Fruit fly (Drosophila melanogaster) whole organism, embryonic: ENCODE measurements around the gene CG7739.
A peak's percentile ranks its signal among the peaks of the same experiment; 100 is the strongest.

Experiments
- Adf1 ChIP-seq: fragments of 200-800 bp; sonication (Bioruptor generic); IDR thresholded peaks from 2 replicates; pipeline ENCODE4 v1.3.6; 2022; ENCODE audit warnings: missing biosample characterization, missing genetic modification characterization
- Aef1 ChIP-seq: fragments of 200-800 bp; sonication (Bioruptor generic); IDR thresholded peaks from 3 replicates; pipeline ENCODE4 v1.3.6; 2022; ENCODE audit warnings: missing biosample characterization, missing genetic modification characterization
- Antp ChIP-seq: fragments of 200-800 bp; sonication (Bioruptor generic); optimal IDR thresholded peaks from 3 replicates; lab custom pipeline; 2016; ENCODE audit warnings: missing biosample characterization, missing genetic modification characterization
- Asciz ChIP-seq: fragments of 200-800 bp; sonication (Bioruptor generic); optimal IDR thresholded peaks from 2 replicates; lab custom pipeline; 2017; ENCODE audit warnings: missing biosample characterization, mild to moderate bottlenecking, missing genetic modification characterization, missing genetic modification reagents
- Atf-2 ChIP-seq: fragments of 200-800 bp; sonication (Bioruptor generic); optimal IDR thresholded peaks from 2 replicates; lab custom pipeline; 2016; ENCODE audit warnings: missing biosample characterization, missing genetic modification characterization
- Atf6 ChIP-seq: fragments of 200-800 bp; sonication (Bioruptor generic); IDR thresholded peaks from 2 replicates; pipeline ENCODE4 v1.3.6; 2022; ENCODE audit warnings: missing biosample characterization, missing genetic modification characterization
- Bgb ChIP-seq: fragments of 200-800 bp; sonication (Bioruptor generic); IDR thresholded peaks from 2 replicates; pipeline ENCODE4 v1.3.6; 2022; ENCODE audit warnings: missing biosample characterization, missing genetic modification characterization; ENCODE audit not compliant: partially characterized antibody
- CG1024 ChIP-seq: fragments of 200-800 bp; sonication (Bioruptor generic); IDR thresholded peaks from 2 replicates; pipeline ENCODE4 v1.3.6; 2022; ENCODE audit warnings: missing biosample characterization, missing genetic modification characterization
- CG10366 ChIP-seq: fragments of 200-800 bp; sonication (Bioruptor generic); IDR thresholded peaks from 2 replicates; pipeline ENCODE4 v1.3.6; 2022; ENCODE audit warnings: missing biosample characterization, missing genetic modification characterization
- CG10462 ChIP-seq: fragments of 200-800 bp; sonication (Bioruptor generic); optimal IDR thresholded peaks from 2 replicates; lab custom pipeline; 2016; ENCODE audit warnings: missing biosample characterization, missing genetic modification characterization
- CG11093 ChIP-seq: fragments of 200-800 bp; sonication (Bioruptor generic); IDR thresholded peaks from 3 replicates; pipeline ENCODE4 v1.3.6; 2022; ENCODE audit warnings: missing biosample characterization, missing genetic modification characterization
- CG11398 ChIP-seq: fragments of 200-800 bp; sonication (Bioruptor generic); optimal IDR thresholded peaks from 2 replicates; lab custom pipeline; 2016; ENCODE audit warnings: missing biosample characterization, missing genetic modification characterization
- CG12104 ChIP-seq: fragments of 200-800 bp; sonication (Bioruptor generic); optimal IDR thresholded peaks from 3 replicates; lab custom pipeline; 2016; ENCODE audit warnings: missing biosample characterization, missing genetic modification characterization
- CG14441 ChIP-seq: fragments of 200-800 bp; sonication (Bioruptor generic); IDR thresholded peaks from 2 replicates; pipeline ENCODE4 v1.3.6; 2022; ENCODE audit warnings: missing biosample characterization, missing genetic modification characterization
- CG14667 ChIP-seq: fragments of 200-800 bp; sonication (Bioruptor generic); IDR thresholded peaks from 2 replicates; pipeline ENCODE4 v1.3.6; 2022; ENCODE audit warnings: missing biosample characterization, missing genetic modification characterization
- CG17361 ChIP-seq: fragments of 200-800 bp; sonication (Bioruptor generic); IDR thresholded peaks from 3 replicates; pipeline ENCODE4 v1.3.6; 2022; ENCODE audit warnings: missing biosample characterization, missing genetic modification characterization
- CG1832 ChIP-seq: fragments of 200-800 bp; sonication (Bioruptor generic); optimal IDR thresholded peaks from 2 replicates; lab custom pipeline; 2017; ENCODE audit warnings: missing biosample characterization, mild to moderate bottlenecking, missing genetic modification characterization, inconsistent platforms
- CG2678 ChIP-seq: fragments of 200-800 bp; sonication (Bioruptor generic); optimal IDR thresholded peaks from 3 replicates; lab custom pipeline; 2019; ENCODE audit warnings: missing biosample characterization, mild to moderate bottlenecking, missing genetic modification characterization, moderate library complexity
- CG30403 ChIP-seq: fragments of 200-800 bp; sonication (Bioruptor generic); optimal IDR thresholded peaks from 3 replicates; lab custom pipeline; 2016; ENCODE audit warnings: missing biosample characterization, missing genetic modification characterization
- CG34422 ChIP-seq: fragments of 200-800 bp; sonication (Bioruptor generic); IDR thresholded peaks from 3 replicates; pipeline ENCODE4 v1.3.6; 2022; ENCODE audit warnings: missing biosample characterization, missing genetic modification characterization
- CG3726 ChIP-seq: fragments of 200-800 bp; sonication (Bioruptor generic); IDR thresholded peaks from 3 replicates; pipeline ENCODE4, ENCODE4 v1.3.6; 2022; ENCODE audit warnings: missing biosample characterization, missing genetic modification characterization
- CG4424 ChIP-seq: fragments of 200-800 bp; sonication (Bioruptor generic); optimal IDR thresholded peaks from 3 replicates; lab custom pipeline; 2016; ENCODE audit warnings: missing biosample characterization, missing genetic modification characterization
- CG4820 ChIP-seq: fragments of 200-800 bp; sonication (Bioruptor generic); optimal IDR thresholded peaks from 3 replicates; lab custom pipeline; 2016; ENCODE audit warnings: missing biosample characterization, missing genetic modification characterization
- CG6254 ChIP-seq: fragments of 200-800 bp; sonication (Bioruptor generic); optimal IDR thresholded peaks from 3 replicates; lab custom pipeline; 2017; ENCODE audit warnings: mild to moderate bottlenecking, missing biosample characterization, missing genetic modification reagents, missing genetic modification characterization
- CG7556 ChIP-seq: fragments of 200-800 bp; sonication (Bioruptor generic); optimal IDR thresholded peaks from 2 replicates; lab custom pipeline; 2017; ENCODE audit warnings: missing biosample characterization, mild to moderate bottlenecking, missing genetic modification characterization
- CoRest ChIP-seq: fragments of 200-800 bp; sonication (Bioruptor generic); optimal IDR thresholded peaks from 3 replicates; lab custom pipeline; 2018; ENCODE audit warnings: missing biosample characterization, mild to moderate bottlenecking, missing genetic modification characterization, moderate library complexity
- D ChIP-seq, 2 experiments: fragments of 200-800 bp in 1 of 2; fragments of >200 bp in 1 of 2; sonication (Bioruptor generic) in 1 of 2; optimal IDR thresholded peaks; 2 replicates in 1 of 2; 3 replicates in 1 of 2; lab custom pipeline; 2017; ENCODE audit warnings: mild to moderate bottlenecking in 1 of 2, missing biosample characterization in 1 of 2, missing genetic modification characterization in 1 of 2, missing genetic modification reagents in 1 of 2
- Dbx ChIP-seq: fragments of 200-800 bp; sonication (Bioruptor generic); IDR thresholded peaks from 3 replicates; pipeline ENCODE4 v1.3.6; 2022; ENCODE audit warnings: missing biosample characterization, missing genetic modification characterization
- Drgx ChIP-seq: fragments of 200-800 bp; sonication (Bioruptor generic); IDR thresholded peaks from 2 replicates; pipeline ENCODE4 v1.3.6; 2022; ENCODE audit warnings: missing biosample characterization, missing genetic modification characterization
- E2f1 ChIP-seq: fragments of 200-800 bp; sonication (Bioruptor generic); IDR thresholded peaks from 2 replicates; pipeline ENCODE4 v1.3.6; 2022; ENCODE audit warnings: missing biosample characterization, missing genetic modification characterization
- H2.0 ChIP-seq: fragments of 200-800 bp; sonication (Bioruptor generic); IDR thresholded peaks from 2 replicates; pipeline ENCODE4 v1.3.6; 2022; ENCODE audit warnings: missing biosample characterization, missing genetic modification characterization
- HmgZ ChIP-seq: fragments of 200-800 bp; sonication (Bioruptor generic); optimal IDR thresholded peaks from 2 replicates; lab custom pipeline; 2018; ENCODE audit warnings: missing biosample characterization, mild to moderate bottlenecking, missing genetic modification characterization
- Meics ChIP-seq: fragments of 200-800 bp; sonication (Bioruptor generic); optimal IDR thresholded peaks from 2 replicates; lab custom pipeline; 2017; ENCODE audit warnings: missing biosample characterization, mild to moderate bottlenecking, missing genetic modification characterization
- Sox100B ChIP-seq: fragments of 200-800 bp; sonication (Bioruptor generic); optimal IDR thresholded peaks from 3 replicates; lab custom pipeline; 2018; ENCODE audit warnings: missing biosample characterization, mild to moderate bottlenecking, missing genetic modification characterization
- Sox102F ChIP-seq: fragments of 200-800 bp; sonication (Bioruptor generic); optimal IDR thresholded peaks from 2 replicates; lab custom pipeline; 2018; ENCODE audit warnings: missing biosample characterization, mild to moderate bottlenecking, missing genetic modification characterization, moderate library complexity
- Xrp1 ChIP-seq: fragments of 200-800 bp; sonication (Bioruptor generic); IDR thresholded peaks from 2 replicates; pipeline ENCODE4 v1.3.6; 2022; ENCODE audit warnings: missing biosample characterization, missing genetic modification characterization
- ac ChIP-seq: fragments of 200-800 bp; sonication (Bioruptor generic); optimal IDR thresholded peaks from 3 replicates; lab custom pipeline; 2017; ENCODE audit warnings: missing biosample characterization, mild to moderate bottlenecking, missing genetic modification characterization
- ase ChIP-seq: fragments of 200-800 bp; sonication (Bioruptor generic); IDR thresholded peaks from 3 replicates; pipeline ENCODE4 v1.3.6; 2022; ENCODE audit warnings: missing biosample characterization, missing genetic modification characterization
- az2 ChIP-seq: fragments of 200-800 bp; sonication (Bioruptor generic); optimal IDR thresholded peaks from 3 replicates; lab custom pipeline; 2016; ENCODE audit warnings: missing biosample characterization, missing genetic modification characterization
- bcd ChIP-seq: fragments of 200-800 bp; sonication (Bioruptor generic); optimal IDR thresholded peaks from 2 replicates; lab custom pipeline; 2017; ENCODE audit warnings: missing biosample characterization, mild to moderate bottlenecking, missing genetic modification characterization
- chif ChIP-seq, 2 experiments: fragments of 200-800 bp; sonication (Bioruptor generic); optimal IDR thresholded peaks; 3 replicates each; lab custom pipeline; 2016; ENCODE audit warnings: missing biosample characterization in 2 of 2, missing genetic modification characterization in 2 of 2
- danr ChIP-seq: fragments of 200-800 bp; sonication (Bioruptor generic); IDR thresholded peaks from 2 replicates; pipeline ENCODE4 v1.3.6; 2022; ENCODE audit warnings: missing biosample characterization, missing genetic modification characterization
- hkb ChIP-seq, 2 experiments: fragments of 200-800 bp in 1 of 2; fragments of >200 bp in 1 of 2; sonication (Bioruptor generic) in 1 of 2; IDR thresholded peaks in 1 of 2; optimal IDR thresholded peaks in 1 of 2; 2 replicates each; pipeline versions ENCODE4 v1.3.6 to Lab custom; 2017 to 2022; ENCODE audit warnings: missing biosample characterization in 1 of 2, missing genetic modification characterization in 1 of 2
- mirr ChIP-seq: fragments of 200-800 bp; sonication (Bioruptor generic); optimal IDR thresholded peaks from 3 replicates; lab custom pipeline; 2018; ENCODE audit warnings: missing biosample characterization, mild to moderate bottlenecking, missing genetic modification characterization
- salm ChIP-seq: fragments of 200-800 bp; sonication (Bioruptor generic); optimal IDR thresholded peaks from 2 replicates; lab custom pipeline; 2018; ENCODE audit warnings: missing biosample characterization, mild to moderate bottlenecking, missing genetic modification characterization
- trem ChIP-seq: fragments of 200-800 bp; optimal IDR thresholded peaks from 3 replicates; lab custom pipeline; 2019; ENCODE audit warnings: missing biosample characterization, mild to moderate bottlenecking, missing genetic modification characterization, moderate library complexity
- ttk ChIP-seq: fragments of 200-800 bp; sonication (Bioruptor generic); IDR thresholded peaks from 2 replicates; pipeline ENCODE4 v2.1.2; 2022; ENCODE audit warnings: missing biosample characterization, missing genetic modification characterization
- zfh1 ChIP-seq: fragments of 200-800 bp; sonication (Bioruptor generic); IDR thresholded peaks from 3 replicates; pipeline ENCODE4 v1.3.6; 2022; ENCODE audit warnings: missing biosample characterization, missing genetic modification characterization

The CG7739 gene

DNA sequence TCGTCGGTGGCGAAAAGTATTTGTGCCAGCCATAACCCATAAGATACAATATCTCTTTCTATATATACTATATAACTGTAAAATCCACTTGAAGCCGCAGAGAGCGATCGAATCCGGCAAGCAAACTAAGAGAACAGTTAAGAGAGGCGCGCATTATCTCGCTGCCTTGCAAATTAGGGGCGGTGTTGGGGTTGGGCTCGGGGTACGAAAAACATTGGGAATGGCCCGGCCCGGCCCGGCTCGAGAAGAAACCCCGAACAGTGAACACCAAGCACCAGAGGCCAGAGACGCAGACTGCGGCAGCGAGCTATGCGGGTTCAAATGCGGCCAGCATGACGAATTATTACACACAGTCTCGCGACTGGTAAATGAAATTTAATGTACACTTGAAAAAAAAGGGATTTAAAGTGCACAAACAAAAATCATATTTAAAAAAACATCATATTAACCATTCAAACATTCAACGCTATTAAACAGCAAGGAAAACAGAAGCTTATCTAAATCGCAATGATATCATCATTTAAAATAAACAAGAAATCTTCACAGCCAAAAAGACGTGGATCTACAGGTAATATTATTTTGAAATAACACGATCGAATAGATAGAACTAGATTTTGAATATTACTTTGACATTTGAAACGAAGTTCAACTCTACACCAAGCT is 30.4 kb downstream of the CG7739 start:
- peak; percentile 63 for TF ChIP-seq CG14441 (GFP tag; lab: Robert Waterston, UW)
- TF ChIP-seq ac (GFP tag; lab: Kevin White, UChicago), result no peak
- peak; percentile 2 for TF ChIP-seq HmgZ (tag; lab: Kevin White, UChicago)
- peak; percentile 70 for TF ChIP-seq Drgx (GFP tag; lab: Robert Waterston, UW)
- TF ChIP-seq zfh1 (GFP tag; lab: Robert Waterston, UW), result peak; percentile 45; the same call in 1 of the 3 replicates
- peak; percentile 78 for TF ChIP-seq Sox100B
- TF ChIP-seq trem (tag; lab: Kevin White, UChicago), result peak; percentile 43
- peak; percentile 16 for TF ChIP-seq Atf-2 (GFP tag; lab: Kevin White, UChicago)
- TF ChIP-seq CG6254 (GFP tag; lab: Kevin White, UChicago), result peak; percentile 25
- TF ChIP-seq Antp (GFP tag; lab: Kevin White, UChicago), result peak; percentile 27
- TF ChIP-seq CG30403 (GFP tag; lab: Kevin White, UChicago), result peak; percentile 32
- peak; percentile 85; the same call in 2 of the 3 replicates for TF ChIP-seq CG17361
- peak; percentile 35; the same call in 1 of the 2 replicates for TF ChIP-seq CG10366 (GFP tag; lab: Robert Waterston, UW)
- TF ChIP-seq CG1832, result no peak
- TF ChIP-seq Bgb (GFP tag; lab: Robert Waterston, UW), result peak; percentile 32; the same call in 1 of the 2 replicates
- TF ChIP-seq danr, result 0 out of 2 replicates have a peak, but pooled peaks have one; percentile 28
- TF ChIP-seq Meics (GFP tag; lab: Kevin White, UChicago), result peak; percentile 49
- TF ChIP-seq salm (tag; lab: Kevin White, UChicago), result no peak
- 0 out of 3 replicates have a peak, but pooled peaks have one; percentile 11 for TF ChIP-seq CG3726 (GFP tag; lab: Robert Waterston, UW)
- TF ChIP-seq Xrp1, result peak; percentile 66
- TF ChIP-seq ase, result 0 out of 3 replicates have a peak, but pooled peaks have one; percentile 26
- peak; percentile 16; the same call in 1 of the 3 replicates for TF ChIP-seq CG34422
- no peak for TF ChIP-seq CG11093 (GFP tag; lab: Robert Waterston, UW)
- TF ChIP-seq Aef1 (GFP tag; lab: Robert Waterston, UW), result 0 out of 3 replicates have a peak, but pooled peaks have one; percentile 29
- TF ChIP-seq CG11398 (GFP tag; lab: Kevin White, UChicago), result no peak
- peak; percentile 67 for TF ChIP-seq CG2678
- TF ChIP-seq chif (GFP tag; optimal IDR thresholded peaks at IDR 0.05; lab: Kevin White, UChicago), result peak in 1 of 2 experiments; percentile 33
- peak; percentile 52; the same call in 1 of the 2 replicates for TF ChIP-seq Atf6 (GFP tag; lab: Robert Waterston, UW)
- TF ChIP-seq E2f1, result no peak
- TF ChIP-seq D (optimal IDR thresholded peaks at IDR 0.05; lab: Kevin White, UChicago), result no peak
- peak; percentile 70 for TF ChIP-seq D (GFP tag; optimal IDR thresholded peaks at IDR 0.05; lab: Kevin White, UChicago)
- TF ChIP-seq hkb (optimal IDR thresholded peaks at IDR 0.05; lab: Kevin White, UChicago), result no peak
- peak; percentile 15; the same call in 1 of the 2 replicates for TF ChIP-seq hkb (GFP tag; IDR thresholded peaks at IDR 0.05; lab: Robert Waterston, UW)
- 0 out of 3 replicates have a peak, but pooled peaks have one; percentile 24 for TF ChIP-seq Dbx
- peak; percentile 54 for TF ChIP-seq CG7556
- TF ChIP-seq CG10462, result no peak
- TF ChIP-seq CG1024, result peak; percentile 29; the same call in 1 of the 2 replicates
- peak; percentile 54 for TF ChIP-seq ttk
- TF ChIP-seq Sox102F (GFP tag; lab: Kevin White, UChicago), result peak; percentile 26
- peak; percentile 55; the same call in 1 of the 2 replicates for TF ChIP-seq H2.0 (GFP tag; lab: Robert Waterston, UW)
- peak; percentile 63 for TF ChIP-seq CG12104 (GFP tag; lab: Kevin White, UChicago)
- peak; percentile 6 for TF ChIP-seq bcd (GFP tag; lab: Kevin White, UChicago)
- TF ChIP-seq Adf1 (GFP tag; lab: Robert Waterston, UW), result peak; percentile 76
- TF ChIP-seq CG4424 (GFP tag; lab: Kevin White, UChicago), result peak; percentile 63
- TF ChIP-seq az2 (GFP tag; lab: Kevin White, UChicago), result peak; percentile 16
- no peak for TF ChIP-seq CG14667 (GFP tag; lab: Robert Waterston, UW)
- TF ChIP-seq mirr (GFP tag; lab: Kevin White, UChicago), result peak; percentile 15
- peak; percentile 44 for TF ChIP-seq CG4820 (GFP tag; lab: Kevin White, UChicago)
- peak; percentile 17 for TF ChIP-seq CoRest
- TF ChIP-seq Asciz (GFP tag; lab: Kevin White, UChicago), result peak; percentile 6
